Fruit fly (Drosophila melanogaster) whole organism, embryonic: ENCODE results near the gene CG10165.

Experiments
- Abd-B ChIP-seq: fragments of 200-800 bp; sonication (Bioruptor generic); optimal IDR thresholded peaks from 2 replicates; lab custom pipeline; 2018; ENCODE audit warnings: missing biosample characterization, mild to moderate bottlenecking, missing genetic modification characterization, moderate library complexity
- Ada2b ChIP-seq: fragments of 200-800 bp; sonication (Bioruptor generic); IDR thresholded peaks from 2 replicates; pipeline ENCODE4 v1.3.6; 2022; ENCODE audit warnings: missing biosample characterization, missing genetic modification characterization
- CG10274 ChIP-seq: fragments of 200-800 bp; sonication (Bioruptor generic); optimal IDR thresholded peaks from 3 replicates; lab custom pipeline; 2017; ENCODE audit warnings: missing biosample characterization, mild to moderate bottlenecking, missing genetic modification characterization
- CG10321 ChIP-seq: fragments of 200-800 bp; sonication (Bioruptor generic); IDR thresholded peaks from 2 replicates; pipeline ENCODE4 v1.3.6; 2022; ENCODE audit warnings: missing biosample characterization, missing genetic modification characterization
- CG12744 ChIP-seq: fragments of 200-800 bp; sonication (Bioruptor generic); optimal IDR thresholded peaks from 2 replicates; lab custom pipeline; 2016; ENCODE audit warnings: missing biosample characterization, missing genetic modification characterization
- CG13296 ChIP-seq: fragments of 200-800 bp; sonication (Bioruptor generic); optimal IDR thresholded peaks from 3 replicates; lab custom pipeline; 2018; ENCODE audit warnings: missing biosample characterization, mild to moderate bottlenecking, missing genetic modification characterization
- CG13624 ChIP-seq: fragments of 200-800 bp; sonication (Bioruptor generic); optimal IDR thresholded peaks from 2 replicates; lab custom pipeline; 2016; ENCODE audit warnings: missing biosample characterization, missing genetic modification characterization
- CG1602 ChIP-seq: fragments of 200-800 bp; sonication (Bioruptor generic); optimal IDR thresholded peaks from 3 replicates; lab custom pipeline; 2016; ENCODE audit warnings: missing biosample characterization, missing genetic modification characterization
- CG18262 ChIP-seq: fragments of 200-800 bp; optimal IDR thresholded peaks from 3 replicates; lab custom pipeline; 2019; ENCODE audit warnings: missing biosample characterization, mild to moderate bottlenecking, missing genetic modification characterization, moderate library complexity
- CG18619 ChIP-seq: fragments of 200-800 bp; sonication (Bioruptor generic); optimal IDR thresholded peaks from 3 replicates; lab custom pipeline; 2017; ENCODE audit warnings: missing biosample characterization, mild to moderate bottlenecking, missing genetic modification characterization
- CG4328 ChIP-seq: fragments of 200-800 bp; sonication (Bioruptor generic); optimal IDR thresholded peaks from 3 replicates; lab custom pipeline; 2017; ENCODE audit warnings: missing biosample characterization, missing genetic modification reagents, missing genetic modification characterization
- CG6654 ChIP-seq: fragments of 200-800 bp; sonication (Bioruptor generic); optimal IDR thresholded peaks from 2 replicates; lab custom pipeline; 2017; ENCODE audit warnings: missing biosample characterization, mild to moderate bottlenecking, missing genetic modification characterization
- CG7963 ChIP-seq: fragments of 200-800 bp; sonication (Bioruptor generic); IDR thresholded peaks from 3 replicates; pipeline ENCODE4 v1.3.6; 2022; ENCODE audit warnings: missing biosample characterization, missing genetic modification characterization; ENCODE audit not compliant: partially characterized antibody
- CG8281 ChIP-seq: fragments of 200-800 bp; sonication (Bioruptor generic); optimal IDR thresholded peaks from 2 replicates; lab custom pipeline; 2018; ENCODE audit warnings: missing biosample characterization, mild to moderate bottlenecking, missing genetic modification characterization, moderate library complexity
- CG8388 ChIP-seq: fragments of 200-800 bp; sonication (Bioruptor generic); optimal IDR thresholded peaks from 2 replicates; lab custom pipeline; 2019; ENCODE audit warnings: missing biosample characterization, mild to moderate bottlenecking, missing genetic modification characterization, moderate library complexity
- D ChIP-seq, 2 experiments: fragments of 200-800 bp in 1 of 2; fragments of >200 bp in 1 of 2; sonication (Bioruptor generic) in 1 of 2; optimal IDR thresholded peaks; 2 replicates in 1 of 2; 3 replicates in 1 of 2; lab custom pipeline; 2017; ENCODE audit warnings: mild to moderate bottlenecking in 1 of 2, missing biosample characterization in 1 of 2, missing genetic modification characterization in 1 of 2, missing genetic modification reagents in 1 of 2
- Ets65A ChIP-seq: fragments of 200-800 bp; sonication (Bioruptor generic); peaks from one replicate; lab custom pipeline; 2016; ENCODE audit warnings: missing biosample characterization, missing genetic modification characterization
- Ets97D ChIP-seq: fragments of 200-800 bp; sonication (Bioruptor generic); optimal IDR thresholded peaks from 3 replicates; lab custom pipeline; 2016; ENCODE audit warnings: missing biosample characterization, missing genetic modification characterization
- Fer2 ChIP-seq: fragments of 200-800 bp; sonication (Bioruptor generic); optimal IDR thresholded peaks from 2 replicates; lab custom pipeline; 2018; ENCODE audit warnings: missing biosample characterization, mild to moderate bottlenecking, missing genetic modification characterization, moderate library complexity
- HLH4C ChIP-seq: fragments of 200-800 bp; sonication (Bioruptor generic); IDR thresholded peaks from 3 replicates; pipeline ENCODE4 v1.3.6; 2022; ENCODE audit warnings: missing biosample characterization, missing genetic modification characterization; ENCODE audit not compliant: partially characterized antibody
- HLH54F ChIP-seq: fragments of 200-800 bp; sonication (Bioruptor generic); optimal IDR thresholded peaks from 3 replicates; lab custom pipeline; 2016; ENCODE audit warnings: missing biosample characterization, missing genetic modification characterization
- Lim3 ChIP-seq: fragments of 200-800 bp; sonication (Bioruptor generic); IDR thresholded peaks from 2 replicates; pipeline ENCODE4 v1.3.6; 2022; ENCODE audit warnings: missing biosample characterization, missing genetic modification characterization
- MESR4 ChIP-seq: fragments of 200-800 bp; sonication (Bioruptor generic); optimal IDR thresholded peaks from 2 replicates; lab custom pipeline; 2018; ENCODE audit warnings: missing biosample characterization, mild to moderate bottlenecking, missing genetic modification characterization, moderate library complexity
- Max ChIP-seq: fragments of 200-800 bp; sonication (Bioruptor generic); optimal IDR thresholded peaks from 2 replicates; lab custom pipeline; 2016; ENCODE audit warnings: missing biosample characterization, mild to moderate bottlenecking, missing genetic modification characterization
- NC2β ChIP-seq: fragments of 200-800 bp; sonication (Bioruptor generic); optimal IDR thresholded peaks from 2 replicates; lab custom pipeline; 2016; ENCODE audit warnings: missing biosample characterization, missing genetic modification characterization
- PHDP ChIP-seq: fragments of 200-800 bp; sonication (Bioruptor generic); optimal IDR thresholded peaks from 3 replicates; lab custom pipeline; 2018; ENCODE audit warnings: missing biosample characterization, mild to moderate bottlenecking, missing genetic modification characterization, moderate library complexity
- Sry-δ ChIP-seq: fragments of 200-800 bp; sonication (Bioruptor generic); optimal IDR thresholded peaks from 2 replicates; lab custom pipeline; 2016; ENCODE audit warnings: missing biosample characterization, missing genetic modification characterization
- caup ChIP-seq: fragments of 200-800 bp; sonication (Bioruptor generic); optimal IDR thresholded peaks from 3 replicates; lab custom pipeline; 2017; ENCODE audit warnings: missing biosample characterization, mild to moderate bottlenecking, missing genetic modification characterization, moderate library complexity; ENCODE audit not compliant: severe bottlenecking
- chinmo ChIP-seq: fragments of 200-800 bp; sonication (Bioruptor generic); IDR thresholded peaks from 4 replicates; pipeline ENCODE4 v1.3.6; 2022; ENCODE audit warnings: missing biosample characterization, missing genetic modification characterization; ENCODE audit not compliant: partially characterized antibody
- da ChIP-seq: fragments of 200-800 bp; sonication (Bioruptor generic); optimal IDR thresholded peaks from 2 replicates; lab custom pipeline; 2016; ENCODE audit warnings: missing biosample characterization, missing genetic modification characterization
- dmrt99B ChIP-seq: fragments of 200-800 bp; sonication (Bioruptor generic); optimal IDR thresholded peaks from 2 replicates; lab custom pipeline; 2018; ENCODE audit warnings: missing biosample characterization, mild to moderate bottlenecking, missing genetic modification characterization, moderate library complexity
- ewg ChIP-seq: fragments of 200-800 bp; sonication (Bioruptor generic); optimal IDR thresholded peaks from 3 replicates; lab custom pipeline; 2017; ENCODE audit warnings: mild to moderate bottlenecking, missing biosample characterization, missing genetic modification reagents, missing genetic modification characterization
- gro ChIP-seq: fragments of 200-800 bp; sonication (Bioruptor generic); optimal IDR thresholded peaks from 2 replicates; lab custom pipeline; 2016; ENCODE audit warnings: missing biosample characterization, missing genetic modification characterization
- gsb ChIP-seq: fragments of 200-800 bp; sonication (Bioruptor generic); IDR thresholded peaks from 2 replicates; pipeline ENCODE4 v1.3.6; 2022; ENCODE audit warnings: missing biosample characterization, missing genetic modification characterization
- hbn ChIP-seq: fragments of 200-800 bp; sonication (Bioruptor generic); IDR thresholded peaks from 2 replicates; pipeline ENCODE4 v1.3.6; 2022; ENCODE audit warnings: missing biosample characterization, missing genetic modification characterization; ENCODE audit not compliant: partially characterized antibody
- inv ChIP-seq: fragments of 200-800 bp; sonication (Bioruptor generic); IDR thresholded peaks from 2 replicates; pipeline ENCODE4 v1.3.6; 2022; ENCODE audit warnings: missing biosample characterization, missing genetic modification characterization; ENCODE audit not compliant: partially characterized antibody
- jing ChIP-seq: fragments of 200-800 bp; sonication (Bioruptor generic); optimal IDR thresholded peaks from 2 replicates; lab custom pipeline; 2018; ENCODE audit warnings: missing biosample characterization, mild to moderate bottlenecking, missing genetic modification characterization
- kah ChIP-seq: fragments of 200-800 bp; sonication (Bioruptor generic); optimal IDR thresholded peaks from 2 replicates; lab custom pipeline; 2018; ENCODE audit warnings: missing biosample characterization, mild to moderate bottlenecking, missing genetic modification characterization
- lbe ChIP-seq: fragments of 200-800 bp; sonication (Bioruptor generic); optimal IDR thresholded peaks from 2 replicates; lab custom pipeline; 2016; ENCODE audit warnings: missing biosample characterization, mild to moderate bottlenecking, missing genetic modification characterization
- nerfin-1 ChIP-seq: fragments of 200-800 bp; sonication (Bioruptor generic); optimal IDR thresholded peaks from 3 replicates; lab custom pipeline; 2019; ENCODE audit warnings: missing biosample characterization, mild to moderate bottlenecking, missing genetic modification characterization, moderate library complexity
- oc ChIP-seq: fragments of 200-800 bp; sonication (Bioruptor generic); optimal IDR thresholded peaks from 2 replicates; lab custom pipeline; 2018; ENCODE audit warnings: missing biosample characterization, mild to moderate bottlenecking, missing genetic modification characterization, moderate library complexity
- pnt ChIP-seq: fragments of 200-800 bp; sonication (Bioruptor generic); optimal IDR thresholded peaks from 3 replicates; lab custom pipeline; 2016; ENCODE audit warnings: missing biosample characterization, missing genetic modification characterization
- repo ChIP-seq: fragments of 200-800 bp; sonication (Bioruptor generic); optimal IDR thresholded peaks from 2 replicates; lab custom pipeline; 2016; ENCODE audit warnings: missing biosample characterization, missing genetic modification characterization
- sens ChIP-seq: fragments of 200-800 bp; sonication (Bioruptor generic); peaks from one replicate; lab custom pipeline; 2016; ENCODE audit warnings: missing biosample characterization, missing genetic modification characterization
- slp2 ChIP-seq: fragments of 200-800 bp; sonication (Bioruptor generic); optimal IDR thresholded peaks from 2 replicates; lab custom pipeline; 2016; ENCODE audit warnings: missing biosample characterization, missing genetic modification characterization
- tgo ChIP-seq: fragments of 200-800 bp; sonication (Bioruptor generic); IDR thresholded peaks from 3 replicates; pipeline ENCODE4 v1.3.6; 2022; ENCODE audit warnings: missing biosample characterization, missing genetic modification characterization
- wor ChIP-seq: fragments of 200-800 bp; sonication (Bioruptor generic); IDR thresholded peaks from 2 replicates; pipeline ENCODE4 v1.3.6; 2022; ENCODE audit warnings: missing biosample characterization, missing genetic modification characterization
- zen ChIP-seq: fragments of 200-800 bp; sonication (Bioruptor generic); optimal IDR thresholded peaks from 3 replicates; lab custom pipeline; 2018; ENCODE audit warnings: missing biosample characterization, mild to moderate bottlenecking, missing genetic modification characterization, moderate library complexity
- zen2 ChIP-seq: fragments of 200-800 bp; sonication (Bioruptor generic); IDR thresholded peaks from 3 replicates; pipeline ENCODE4 v1.3.6; 2022; ENCODE audit warnings: missing biosample characterization, missing genetic modification characterization; ENCODE audit not compliant: partially characterized antibody
- zfh1 ChIP-seq: fragments of 200-800 bp; sonication (Bioruptor generic); IDR thresholded peaks from 3 replicates; pipeline ENCODE4 v1.3.6; 2022; ENCODE audit warnings: missing biosample characterization, missing genetic modification characterization

Gene CG10165

dm6 chr2L:19528308-19528707 lies 1.8 kb downstream of the CG10165 start (continued):
- peak; percentile 71 for TF ChIP-seq nerfin-1 (tag; lab: Kevin White, UChicago)
- peak; percentile 74 for TF ChIP-seq ewg (GFP tag; lab: Kevin White, UChicago)
- TF ChIP-seq CG7963 (GFP tag; lab: Robert Waterston, UW): no peak
- no peak for TF ChIP-seq chinmo (GFP tag; lab: Robert Waterston, UW)
- TF ChIP-seq Ets97D (GFP tag; lab: Kevin White, UChicago): peak; percentile 84
- TF ChIP-seq Sry-δ (GFP tag; lab: Kevin White, UChicago): peak; percentile 62
- peak; percentile 97 for TF ChIP-seq caup
- TF ChIP-seq CG10321 (GFP tag; lab: Robert Waterston, UW): peak; percentile 75
- peak; percentile 78 for TF ChIP-seq zen (tag; lab: Kevin White, UChicago)
- TF ChIP-seq kah (GFP tag; lab: Kevin White, UChicago): peak; percentile 73
- no peak for TF ChIP-seq inv
- TF ChIP-seq HLH4C (GFP tag; lab: Robert Waterston, UW): no peak
- peak; percentile 85 for TF ChIP-seq repo
- peak; percentile 85 for TF ChIP-seq NC2β (GFP tag; lab: Kevin White, UChicago)
- peak; percentile 78 for TF ChIP-seq da
- TF ChIP-seq slp2 (GFP tag; lab: Kevin White, UChicago): peak; percentile 89
- TF ChIP-seq lbe (GFP tag; lab: Kevin White, UChicago): peak; percentile 75
- peak; percentile 83 for TF ChIP-seq oc (tag; lab: Kevin White, UChicago)
- TF ChIP-seq CG1602 (GFP tag; lab: Kevin White, UChicago): peak; percentile 85
- TF ChIP-seq CG8388 (GFP tag; lab: Kevin White, UChicago): peak; percentile 81
- peak; percentile 97 for TF ChIP-seq tgo (GFP tag; lab: Robert Waterston, UW)
- peak; percentile 98 for TF ChIP-seq CG13296 (GFP tag; lab: Kevin White, UChicago)
- peak; percentile 86 for TF ChIP-seq CG10274 (GFP tag; lab: Kevin White, UChicago)
- TF ChIP-seq zfh1: peak; percentile 93
- peak; percentile 96 for TF ChIP-seq HLH54F (GFP tag; lab: Kevin White, UChicago)
- peak; percentile 98 for TF ChIP-seq PHDP (tag; lab: Kevin White, UChicago)
- peak; percentile 79 for TF ChIP-seq Lim3 (GFP tag; lab: Robert Waterston, UW)
- peak; percentile 67 for TF ChIP-seq jing
- TF ChIP-seq gsb: peak; percentile 97
- TF ChIP-seq CG18262 (tag; lab: Kevin White, UChicago): peak; percentile 83
- peak; percentile 62 for TF ChIP-seq pnt
- TF ChIP-seq zen2 (GFP tag; lab: Robert Waterston, UW): no peak
- TF ChIP-seq CG6654: peak; percentile 71
- peak; percentile 95 for TF ChIP-seq CG18619 (GFP tag; lab: Kevin White, UChicago)
- peak; percentile 98 for TF ChIP-seq gro
- peak; percentile 93 for TF ChIP-seq dmrt99B (tag; lab: Kevin White, UChicago)
- no peak for TF ChIP-seq hbn (GFP tag; lab: Robert Waterston, UW)
- TF ChIP-seq CG13624 (GFP tag; lab: Kevin White, UChicago): peak; percentile 98
- peak; percentile 85 for TF ChIP-seq Abd-B (GFP tag; lab: Kevin White, UChicago)
- TF ChIP-seq Fer2 (tag; lab: Kevin White, UChicago): peak; percentile 93
- peak; percentile 80 for TF ChIP-seq wor (GFP tag; lab: Robert Waterston, UW)
- no peak for TF ChIP-seq D (optimal IDR thresholded peaks at IDR 0.05; lab: Kevin White, UChicago)
- peak; percentile 57 for TF ChIP-seq D (GFP tag; optimal IDR thresholded peaks at IDR 0.05; lab: Kevin White, UChicago)
- TF ChIP-seq CG12744 (GFP tag; lab: Kevin White, UChicago): peak; percentile 96
- peak; percentile 97 for TF ChIP-seq Ada2b (GFP tag; lab: Robert Waterston, UW)
- peak; percentile 67 for TF ChIP-seq CG4328 (GFP tag; lab: Kevin White, UChicago)
- TF ChIP-seq Ets65A (GFP tag; lab: Kevin White, UChicago): peak; percentile 98
- peak; percentile 94 for TF ChIP-seq Max (GFP tag; lab: Kevin White, UChicago)
- TF ChIP-seq CG8281 (tag; lab: Kevin White, UChicago): peak; percentile 80
- TF ChIP-seq sens: peak; percentile 98
- TF ChIP-seq MESR4 (GFP tag; lab: Kevin White, UChicago): peak; percentile 51
